Worm (Caenorhabditis elegans) whole organism, L2 larva: Measurements from ENCODE around the gene K02A6.3.

Experiments
- ama-1 ChIP-seq: fragments of 150-350 bp; optimal IDR thresholded peaks from 2 replicates; lab custom pipeline; 2018; ENCODE audit warnings: inconsistent platforms
- ceh-16 ChIP-seq: fragments of 150-350 bp; optimal IDR thresholded peaks from 2 replicates; lab custom pipeline; 2014; ENCODE audit warnings: missing biosample characterization, missing genetic modification characterization
- ceh-82 ChIP-seq: fragments of 150-350 bp; optimal IDR thresholded peaks from 2 replicates; lab custom pipeline; 2014; ENCODE audit warnings: missing biosample characterization, missing genetic modification characterization
- elt-1 ChIP-seq: fragments of 150-350 bp; optimal IDR thresholded peaks from 2 replicates; lab custom pipeline; 2014; ENCODE audit warnings: missing biosample characterization, missing genetic modification characterization
- elt-3 ChIP-seq: sonication (generic microtip); optimal IDR thresholded peaks from 2 replicates; lab custom pipeline; 2017; ENCODE audit warnings: missing biosample characterization, missing genetic modification characterization
- lin-11 ChIP-seq: fragments of 150-350 bp; sonication (generic microtip); optimal IDR thresholded peaks from 2 replicates; lab custom pipeline; 2014; ENCODE audit warnings: missing biosample characterization, missing genetic modification characterization, inconsistent platforms, mixed read lengths
- lin-39 ChIP-seq: fragments of 150-350 bp; optimal IDR thresholded peaks from 2 replicates; lab custom pipeline; 2014; ENCODE audit warnings: missing biosample characterization, missing genetic modification reagents, missing genetic modification characterization
- lsy-2 ChIP-seq, 2 experiments: fragments of 150-350 bp in 1 of 2; sonication (generic microtip) in 1 of 2; optimal IDR thresholded peaks; 2 replicates each; lab custom pipeline; 2014 to 2017; ENCODE audit warnings: missing biosample characterization in 2 of 2, missing genetic modification characterization in 2 of 2
- nhr-10 ChIP-seq: sonication (generic microtip); optimal IDR thresholded peaks from 2 replicates; lab custom pipeline; 2017; ENCODE audit warnings: missing biosample characterization, missing genetic modification characterization
- nhr-25 ChIP-seq: fragments of 150-350 bp; sonication (generic microtip); optimal IDR thresholded peaks from 3 replicates; lab custom pipeline; 2014; ENCODE audit warnings: missing biosample characterization, missing genetic modification characterization

ce11 chrX:8247088-8247487 lies 15.4 kb upstream of the K02A6.3 start:
- TF ChIP-seq nhr-25 (tag; lab: Kevin White, UChicago), result no peak
- no peak for TF ChIP-seq nhr-10 (tag; lab: Kevin White, UChicago)
- TF ChIP-seq ceh-16 (tag; lab: Kevin White, UChicago), result no peak
- TF ChIP-seq ama-1 (lab: Kevin White, UChicago), result no peak
- no peak for TF ChIP-seq lsy-2 (tag; optimal IDR thresholded peaks at IDR 0.05; lab: Kevin White, UChicago)
- TF ChIP-seq elt-3 (tag; lab: Kevin White, UChicago), result no peak
- no peak for TF ChIP-seq lin-11 (tag; lab: Kevin White, UChicago)
- no peak for TF ChIP-seq ceh-82 (tag; lab: Kevin White, UChicago)
- no peak for TF ChIP-seq lin-39 (tag; lab: Kevin White, UChicago)
- TF ChIP-seq elt-1 (tag; lab: Kevin White, UChicago), result no peak
